Worm (Caenorhabditis elegans): ENCODE data around the gene F18A1.1.
A peak's percentile ranks its signal among the peaks of the same experiment; 100 is the strongest.

- TF ChIP-seq nhr-11 (tag; optimal IDR thresholded peaks at IDR 0.05) (peak; percentile 33), nhr-12 (tag; optimal IDR thresholded peaks at IDR 0.05) (no peak), ztf-4 (tag; optimal IDR thresholded peaks at IDR 0.05) (no peak), unc-55 (GFP tag; optimal IDR thresholded peaks at IDR 0.05) (peak; percentile 68), dmd-4 (tag; optimal IDR thresholded peaks at IDR 0.05) (no peak), elt-3 (tag; optimal IDR thresholded peaks at IDR 0.05) (no peak), blmp-1 (tag; optimal IDR thresholded peaks at IDR 0.05; ENCODE audit: insufficient read depth) (no peak), fos-1 (tag; optimal IDR thresholded peaks at IDR 0.05) (no peak), snpc-4 (tag; optimal IDR thresholded peaks at IDR 0.05) (no peak), elt-1 (tag; optimal IDR thresholded peaks at IDR 0.05) (no peak), lsy-2 (tag; optimal IDR thresholded peaks at IDR 0.05) (peak; percentile 13 to 65), ama-1 (optimal IDR thresholded peaks at IDR 0.05) (no peak)
Measured at ce11 chrII:7708540-7708939, 23.9 kb downstream of the F18A1.1 start, which contains the start of gene B0495.9.
